Fruit fly (Drosophila melanogaster) whole organism, adult: ENCODE measurements around the gene salt.

ENCODE experiments used
- CG11617 ChIP-seq: fragments of 200-800 bp; sonication (Bioruptor generic); optimal IDR thresholded peaks from 2 replicates; lab custom pipeline; 2017; ENCODE audit warnings: mild to moderate bottlenecking, missing biosample characterization, missing genetic modification reagents, missing genetic modification characterization
- CG12768 ChIP-seq: fragments of 200-800 bp; sonication (Bioruptor generic); optimal IDR thresholded peaks from 2 replicates; lab custom pipeline; 2017; ENCODE audit warnings: missing biosample characterization, missing genetic modification characterization, mild to moderate bottlenecking, moderate library complexity, missing genetic modification reagents
- CG14711 ChIP-seq: fragments of 200-800 bp; sonication (Bioruptor generic); optimal IDR thresholded peaks from 2 replicates; lab custom pipeline; 2018; ENCODE audit warnings: missing biosample characterization, mild to moderate bottlenecking, missing genetic modification characterization, moderate library complexity
- CG1620 ChIP-seq: fragments of 200-800 bp; sonication (Bioruptor generic); optimal IDR thresholded peaks from 2 replicates; lab custom pipeline; 2016; ENCODE audit warnings: missing biosample characterization, missing genetic modification characterization
- CG33017 ChIP-seq: fragments of 200-800 bp; sonication (Bioruptor generic); optimal IDR thresholded peaks from 2 replicates; lab custom pipeline; 2018; ENCODE audit warnings: missing biosample characterization, mild to moderate bottlenecking, missing genetic modification characterization, moderate library complexity
- CG5204 ChIP-seq: fragments of 200-800 bp; sonication (Bioruptor generic); optimal IDR thresholded peaks from 2 replicates; lab custom pipeline; 2016; ENCODE audit warnings: missing biosample characterization, missing genetic modification characterization
- CG7045 ChIP-seq: fragments of 200-800 bp; sonication (Bioruptor generic); optimal IDR thresholded peaks from 2 replicates; lab custom pipeline; 2017; ENCODE audit warnings: missing biosample characterization, mild to moderate bottlenecking, missing genetic modification characterization
- CG7101 ChIP-seq: fragments of 200-800 bp; sonication (Bioruptor generic); optimal IDR thresholded peaks from 2 replicates; lab custom pipeline; 2018; ENCODE audit warnings: missing biosample characterization, mild to moderate bottlenecking, missing genetic modification characterization, moderate library complexity
- Clk ChIP-seq: fragments of 200-800 bp; sonication (Bioruptor generic); optimal IDR thresholded peaks from 2 replicates; lab custom pipeline; 2017; ENCODE audit warnings: missing biosample characterization, missing genetic modification characterization
- Crg-1 ChIP-seq: fragments of 200-800 bp; sonication (Bioruptor generic); optimal IDR thresholded peaks from 2 replicates; lab custom pipeline; 2016; ENCODE audit warnings: missing biosample characterization, missing genetic modification characterization
- Hr96 ChIP-seq: fragments of 200-800 bp; sonication (Bioruptor generic); optimal IDR thresholded peaks from 2 replicates; lab custom pipeline; 2016; ENCODE audit warnings: missing biosample characterization, missing genetic modification characterization
- Mnt ChIP-seq: fragments of 200-800 bp; sonication (Bioruptor generic); optimal IDR thresholded peaks from 2 replicates; lab custom pipeline; 2016; ENCODE audit warnings: missing biosample characterization, mild to moderate bottlenecking, missing genetic modification characterization
- bab1 ChIP-seq: fragments of 200-800 bp; sonication (Bioruptor generic); optimal IDR thresholded peaks from 3 replicates; lab custom pipeline; 2019; ENCODE audit warnings: missing biosample characterization, mild to moderate bottlenecking, missing genetic modification characterization, moderate library complexity
- cic ChIP-seq: fragments of 200-800 bp; sonication (Bioruptor generic); optimal IDR thresholded peaks from 2 replicates; lab custom pipeline; 2017; ENCODE audit warnings: missing biosample characterization, mild to moderate bottlenecking, missing genetic modification characterization, moderate library complexity
- cnc ChIP-seq, 2 experiments: fragments of >200 bp; optimal IDR thresholded peaks; 2 replicates each; lab custom pipeline; 2017
- kay ChIP-seq: fragments of 200-800 bp; sonication (Bioruptor generic); peaks from one replicate; lab custom pipeline; 2016; ENCODE audit warnings: missing biosample characterization, missing genetic modification characterization, borderline replicate concordance
- ovo ChIP-seq: fragments of 200-800 bp; sonication (Bioruptor generic); optimal IDR thresholded peaks from 2 replicates; lab custom pipeline; 2016; ENCODE audit warnings: missing biosample characterization, missing genetic modification characterization
- pad ChIP-seq: fragments of 200-800 bp; sonication (Bioruptor generic); optimal IDR thresholded peaks from 3 replicates; lab custom pipeline; 2017; ENCODE audit warnings: missing biosample characterization, missing genetic modification characterization, mild to moderate bottlenecking, moderate library complexity, missing genetic modification reagents
- tj ChIP-seq: fragments of 200-800 bp; sonication (Bioruptor generic); optimal IDR thresholded peaks from 3 replicates; lab custom pipeline; 2017; ENCODE audit warnings: missing biosample characterization, mild to moderate bottlenecking, missing genetic modification characterization, moderate library complexity
- toe ChIP-seq: fragments of 200-800 bp; sonication (Bioruptor generic); optimal IDR thresholded peaks from 2 replicates; lab custom pipeline; 2016; ENCODE audit warnings: missing biosample characterization, missing genetic modification characterization

Gene salt

dm6 chr3R:31754605-31755004, at the start of gene salt:
TSS of gene salt (minus strand) at chr3R:31754705.
- TF ChIP-seq CG7101 (no peak), CG7045 (GFP tag; lab: Kevin White, UChicago) (no peak), cnc (optimal IDR thresholded peaks at IDR 0.05; lab: Kevin White, UChicago) (no peak), CG11617 (GFP tag; lab: Kevin White, UChicago) (no peak), toe (no peak), CG33017 (no peak), CG12768 (GFP tag; lab: Kevin White, UChicago) (no peak), CG1620 (no peak), Crg-1 (GFP tag; lab: Kevin White, UChicago) (no peak), Mnt (GFP tag; lab: Kevin White, UChicago) (no peak), tj (GFP tag; lab: Kevin White, UChicago) (no peak), pad (GFP tag; lab: Kevin White, UChicago) (no peak), Hr96 (no peak), bab1 (GFP tag; lab: Kevin White, UChicago) (no peak), Clk (no peak), CG14711 (tag; lab: Kevin White, UChicago) (no peak), ovo (GFP tag; lab: Kevin White, UChicago) (no peak), CG5204 (GFP tag; lab: Kevin White, UChicago) (no peak)

- TF ChIP-seq CG12768 (GFP tag; lab: Kevin White, UChicago) (no peak), CG33017 (no peak), Crg-1 (GFP tag; lab: Kevin White, UChicago) (no peak), toe (no peak), Mnt (GFP tag; lab: Kevin White, UChicago) (no peak), cic (no peak), cnc (optimal IDR thresholded peaks at IDR 0.05; lab: Kevin White, UChicago) (no peak), CG1620 (no peak), CG11617 (GFP tag; lab: Kevin White, UChicago) (no peak), tj (GFP tag; lab: Kevin White, UChicago) (no peak)
Observed at dm6 chr3R:31800663-31801062, 46.2 kb upstream of the salt start, which contains the start of gene Ir100a. TSS of gene Ir100a (plus strand) at chr3R:31800963.

DNA sequence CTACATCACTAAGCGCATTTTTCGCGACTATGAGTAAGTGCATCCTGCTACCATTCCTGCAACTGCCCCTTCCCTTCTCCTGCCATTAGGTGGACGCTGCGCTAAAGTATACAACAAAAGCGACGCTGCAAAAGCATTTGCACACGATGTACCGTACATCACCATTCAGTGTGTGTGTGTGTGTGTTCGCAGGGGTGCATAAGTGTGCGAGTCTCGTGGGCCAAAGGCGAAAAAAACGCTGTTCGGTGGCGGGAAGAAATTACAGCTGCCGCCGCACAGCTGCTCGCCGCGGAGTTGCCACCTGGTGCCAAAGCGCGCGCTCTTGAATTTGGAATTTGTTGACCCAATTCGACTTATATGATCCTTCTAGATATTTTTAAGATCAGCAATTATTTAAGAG, 40.0 kb upstream of the salt start:
- no peak for TF ChIP-seq CG14711 (tag; lab: Kevin White, UChicago)
- TF ChIP-seq ovo (GFP tag; lab: Kevin White, UChicago) = peak; percentile 12
- no peak for TF ChIP-seq Clk
- TF ChIP-seq CG1620 = no peak
- TF ChIP-seq tj (GFP tag; lab: Kevin White, UChicago) = no peak
- no peak for TF ChIP-seq toe
- no peak for TF ChIP-seq CG7045 (GFP tag; lab: Kevin White, UChicago)
- TF ChIP-seq CG12768 (GFP tag; lab: Kevin White, UChicago) = no peak
- no peak for TF ChIP-seq CG5204 (GFP tag; lab: Kevin White, UChicago)
- no peak for TF ChIP-seq Hr96
- TF ChIP-seq CG11617 (GFP tag; lab: Kevin White, UChicago) = no peak
- peak; percentile 94 for TF ChIP-seq Mnt (GFP tag; lab: Kevin White, UChicago)
- TF ChIP-seq CG7101 = no peak
- no peak for TF ChIP-seq Crg-1 (GFP tag; lab: Kevin White, UChicago)
- no peak for TF ChIP-seq CG33017
- no peak for TF ChIP-seq pad (GFP tag; lab: Kevin White, UChicago)
- peak; percentile 43 for TF ChIP-seq cic
- TF ChIP-seq bab1 (GFP tag; lab: Kevin White, UChicago) = peak; percentile 66
- no peak for TF ChIP-seq cnc (optimal IDR thresholded peaks at IDR 0.05; lab: Kevin White, UChicago)

DNA sequence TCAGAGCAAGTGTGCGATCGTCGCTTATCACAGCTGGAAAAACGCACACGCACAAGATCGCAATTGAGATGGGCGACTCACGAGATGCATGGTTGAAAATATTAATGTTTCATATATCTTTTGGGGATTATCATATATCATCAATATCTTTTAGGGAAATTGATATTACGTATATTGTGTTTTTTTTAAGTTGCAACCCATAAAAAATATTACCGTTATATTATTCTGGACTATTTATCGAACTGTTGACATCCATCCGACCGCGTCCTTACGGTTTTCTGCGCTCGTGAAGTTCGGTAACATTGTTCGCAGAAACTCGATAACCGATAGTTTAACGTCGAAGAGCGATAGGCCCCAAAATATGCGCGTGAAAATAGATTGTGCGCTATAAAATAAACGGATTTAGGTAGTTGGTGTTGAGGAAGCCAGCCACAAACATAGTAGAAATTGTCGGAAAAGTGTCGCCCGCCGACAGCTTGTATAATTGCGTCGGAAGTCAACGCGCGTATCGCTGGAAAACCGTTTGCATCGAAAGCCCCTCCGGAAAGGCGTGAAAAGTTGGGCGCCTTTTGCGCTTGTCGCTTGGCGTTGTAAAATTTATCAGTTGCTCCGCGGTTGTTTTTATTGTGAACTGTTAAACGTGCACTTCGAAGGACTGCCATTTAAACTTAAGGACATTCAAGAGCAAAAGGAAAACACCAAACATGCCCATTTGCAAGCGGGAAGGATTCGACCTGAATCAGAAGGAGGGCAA, 39.3 kb upstream of the salt start, which contains the start of the genes Mccc1 and Acf:
Gene Mccc1 (minus strand): TSS at position 244 of the 754 bp plus-strand sequence.
Gene Acf (plus strand): TSS at position 318 of the 754 bp plus-strand sequence.
- TF ChIP-seq CG11617 (GFP tag; lab: Kevin White, UChicago) = peak; percentile 25
- TF ChIP-seq bab1 (GFP tag; lab: Kevin White, UChicago) = peak; percentile 59
- TF ChIP-seq toe = no peak
- no peak for TF ChIP-seq CG7045 (GFP tag; lab: Kevin White, UChicago)
- no peak for TF ChIP-seq kay (GFP tag; lab: Kevin White, UChicago)
- peak; percentile 32 for TF ChIP-seq CG1620
- peak; percentile 34 for TF ChIP-seq CG7101
- no peak for TF ChIP-seq pad (GFP tag; lab: Kevin White, UChicago)
- TF ChIP-seq cnc (optimal IDR thresholded peaks at IDR 0.05; lab: Kevin White, UChicago) = no peak
- TF ChIP-seq Mnt (GFP tag; lab: Kevin White, UChicago) = peak; percentile 76
- TF ChIP-seq Crg-1 (GFP tag; lab: Kevin White, UChicago) = peak; percentile 69
- TF ChIP-seq Clk = no peak
- TF ChIP-seq ovo (GFP tag; lab: Kevin White, UChicago) = peak; percentile 89
- no peak for TF ChIP-seq CG12768 (GFP tag; lab: Kevin White, UChicago)
- no peak for TF ChIP-seq CG33017
- TF ChIP-seq tj (GFP tag; lab: Kevin White, UChicago) = peak; percentile 35
- TF ChIP-seq CG14711 (tag; lab: Kevin White, UChicago) = peak; percentile 73
- TF ChIP-seq cic = no peak
- no peak for TF ChIP-seq Hr96
- peak; percentile 33 for TF ChIP-seq CG5204 (GFP tag; lab: Kevin White, UChicago)

DNA sequence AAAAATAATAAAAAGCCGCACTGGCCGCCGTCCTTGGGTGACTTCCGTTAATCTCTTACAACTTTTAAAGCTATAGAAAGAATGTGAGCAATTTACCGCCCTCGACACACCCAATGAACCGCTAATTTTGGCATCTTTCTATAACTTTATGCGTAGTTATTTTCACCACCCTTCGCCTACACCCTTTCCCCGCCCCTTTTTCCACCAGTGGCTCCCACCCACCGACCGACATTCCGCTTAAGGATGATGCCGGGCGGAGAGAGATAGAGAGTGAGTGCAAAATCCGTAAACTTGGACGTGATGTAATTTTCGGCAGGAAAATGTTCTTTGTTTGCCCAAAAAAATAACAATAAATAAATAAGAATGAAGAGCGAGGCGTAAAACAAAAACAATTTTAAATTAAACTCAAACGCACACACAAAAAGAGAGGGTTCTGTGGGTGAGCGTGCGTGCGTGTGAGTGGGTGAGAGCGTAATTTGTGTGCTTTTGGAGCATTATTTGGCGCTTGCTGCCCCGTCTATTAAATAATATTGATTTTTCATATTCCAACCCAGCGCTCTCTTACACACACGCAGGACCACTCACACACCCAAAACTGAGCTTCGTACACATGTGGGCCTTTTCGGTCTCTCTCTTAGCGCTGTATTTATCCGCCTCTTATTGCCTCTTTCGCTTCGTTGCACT, 23.1 kb upstream of the salt start:
- TF ChIP-seq ovo (GFP tag; lab: Kevin White, UChicago) = no peak
- peak; percentile 8 for TF ChIP-seq kay (GFP tag; lab: Kevin White, UChicago)
- TF ChIP-seq CG33017 = no peak
- TF ChIP-seq cic = peak; percentile 39
- TF ChIP-seq Mnt (GFP tag; lab: Kevin White, UChicago) = peak; percentile 53
